Worm (Caenorhabditis elegans) whole organism, mixed stage, embryonic: Measurements from ENCODE around the gene T10D4.6.

ENCODE experiments used
- M03D4.4 ChIP-seq: sonication (generic microtip); optimal IDR thresholded peaks from 2 replicates; lab custom pipeline; 2017; ENCODE audit warnings: mild to moderate bottlenecking, missing genetic modification characterization, missing compliant biosample characterization
- blmp-1 ChIP-seq: fragments of 150-350 bp; optimal IDR thresholded peaks from 2 replicates; lab custom pipeline; 2014; ENCODE audit warnings: missing biosample characterization, missing genetic modification characterization
- ceh-39 ChIP-seq: fragments of 150-350 bp; optimal IDR thresholded peaks from 2 replicates; lab custom pipeline; 2014; ENCODE audit warnings: missing biosample characterization, missing genetic modification characterization
- ceh-43 ChIP-seq: fragments of 200-800 bp; sonication (Bioruptor generic); optimal IDR thresholded peaks from 2 replicates; lab custom pipeline; 2018; ENCODE audit warnings: mild to moderate bottlenecking, missing genetic modification characterization, moderate library complexity, missing compliant biosample characterization
- ceh-83 ChIP-seq: fragments of 200-800 bp; sonication (Bioruptor generic); optimal IDR thresholded peaks from 2 replicates; lab custom pipeline; 2018; ENCODE audit warnings: mild to moderate bottlenecking, missing genetic modification characterization, missing compliant biosample characterization
- ces-1 ChIP-seq: fragments of 150-350 bp; optimal IDR thresholded peaks from 2 replicates; lab custom pipeline; 2014; ENCODE audit warnings: missing biosample characterization, missing genetic modification reagents, missing genetic modification characterization
- cnd-1 ChIP-seq: fragments of 200-800 bp; sonication (Bioruptor generic); optimal IDR thresholded peaks from 2 replicates; lab custom pipeline; 2018; ENCODE audit warnings: mild to moderate bottlenecking, missing genetic modification characterization, missing compliant biosample characterization
- drap-1 ChIP-seq: fragments of 200-800 bp; sonication (Bioruptor generic); optimal IDR thresholded peaks from 3 replicates; lab custom pipeline; 2018; ENCODE audit warnings: mild to moderate bottlenecking, missing genetic modification characterization, missing compliant biosample characterization
- elt-1 ChIP-seq: sonication (generic microtip); optimal IDR thresholded peaks from 2 replicates; lab custom pipeline; 2017; ENCODE audit warnings: missing genetic modification characterization, mild to moderate bottlenecking, missing compliant biosample characterization, antibody characterized with exemption, moderate library complexity, borderline replicate concordance; ENCODE audit not compliant: insufficient read depth
- elt-3 ChIP-seq: fragments of 150-350 bp; optimal IDR thresholded peaks from 2 replicates; lab custom pipeline; 2014; ENCODE audit warnings: missing biosample characterization, missing genetic modification characterization
- flh-1 ChIP-seq: fragments of 200-800 bp; sonication (Bioruptor generic); optimal IDR thresholded peaks from 2 replicates; lab custom pipeline; 2018; ENCODE audit warnings: mild to moderate bottlenecking, missing genetic modification characterization, moderate library complexity, missing compliant biosample characterization
- ham-2 ChIP-seq: fragments of 200-800 bp; sonication (Bioruptor generic); optimal IDR thresholded peaks from 2 replicates; lab custom pipeline; 2018; ENCODE audit warnings: mild to moderate bottlenecking, missing genetic modification characterization, missing compliant biosample characterization
- hlh-1 ChIP-seq: fragments of 150-350 bp; optimal IDR thresholded peaks from 2 replicates; lab custom pipeline; 2014; ENCODE audit warnings: missing biosample characterization, missing genetic modification reagents, missing genetic modification characterization
- lin-13 ChIP-seq: fragments of 150-350 bp; optimal IDR thresholded peaks from 2 replicates; lab custom pipeline; 2014; ENCODE audit warnings: missing biosample characterization, missing genetic modification characterization
- lin-32 ChIP-seq: fragments of 200-800 bp; sonication (Bioruptor generic); optimal IDR thresholded peaks from 2 replicates; lab custom pipeline; 2018; ENCODE audit warnings: mild to moderate bottlenecking, missing genetic modification characterization, missing compliant biosample characterization
- lsy-2 ChIP-seq: fragments of 150-350 bp; optimal IDR thresholded peaks from 2 replicates; lab custom pipeline; 2014; ENCODE audit warnings: missing biosample characterization, missing genetic modification characterization
- mab-5 ChIP-seq: fragments of 150-350 bp; optimal IDR thresholded peaks from 2 replicates; lab custom pipeline; 2014; ENCODE audit warnings: missing biosample characterization, missing genetic modification characterization
- mep-1 ChIP-seq: fragments of 150-350 bp; optimal IDR thresholded peaks from 2 replicates; lab custom pipeline; 2017; ENCODE audit warnings: missing biosample characterization, missing genetic modification reagents, missing genetic modification characterization, inconsistent platforms
- mls-2 ChIP-seq: sonication (generic microtip); optimal IDR thresholded peaks from 2 replicates; lab custom pipeline; 2016; ENCODE audit warnings: mild to moderate bottlenecking, missing genetic modification characterization, moderate library complexity, missing compliant biosample characterization
- nhr-12 ChIP-seq: fragments of 150-350 bp; optimal IDR thresholded peaks from 2 replicates; lab custom pipeline; 2014; ENCODE audit warnings: missing biosample characterization, missing genetic modification characterization
- nhr-2 ChIP-seq: fragments of 150-350 bp; optimal IDR thresholded peaks from 2 replicates; lab custom pipeline; 2014; ENCODE audit warnings: missing biosample characterization, missing genetic modification characterization
- nhr-237 ChIP-seq: fragments of 150-350 bp; optimal IDR thresholded peaks from 2 replicates; lab custom pipeline; 2014; ENCODE audit warnings: missing biosample characterization, missing genetic modification characterization
- nhr-28 ChIP-seq: fragments of 150-350 bp; optimal IDR thresholded peaks from 2 replicates; lab custom pipeline; 2014; ENCODE audit warnings: missing biosample characterization, missing genetic modification characterization
- nhr-76 ChIP-seq: sonication (generic microtip); optimal IDR thresholded peaks from 2 replicates; lab custom pipeline; 2017; ENCODE audit warnings: missing biosample characterization, missing genetic modification characterization
- pha-4 ChIP-seq: fragments of 150-350 bp; optimal IDR thresholded peaks from 2 replicates; lab custom pipeline; 2018; ENCODE audit warnings: missing biosample characterization, missing genetic modification reagents, missing genetic modification characterization
- sem-2 ChIP-seq: fragments of 200-800 bp; sonication (Bioruptor generic); optimal IDR thresholded peaks from 2 replicates; lab custom pipeline; 2018; ENCODE audit warnings: mild to moderate bottlenecking, missing genetic modification characterization, missing compliant biosample characterization
- snpc-4 ChIP-seq: fragments of 150-350 bp; optimal IDR thresholded peaks from 2 replicates; lab custom pipeline; 2014; ENCODE audit warnings: missing biosample characterization, missing genetic modification characterization
- sptf-1 ChIP-seq: sonication (generic microtip); optimal IDR thresholded peaks from 2 replicates; lab custom pipeline; 2017; ENCODE audit warnings: mild to moderate bottlenecking, missing genetic modification characterization, moderate library complexity, missing compliant biosample characterization
- tbx-8 ChIP-seq: fragments of 200-800 bp; sonication (Bioruptor generic); optimal IDR thresholded peaks from 2 replicates; lab custom pipeline; 2018; ENCODE audit warnings: mild to moderate bottlenecking, missing genetic modification characterization, moderate library complexity, missing compliant biosample characterization
- unc-120 ChIP-seq: sonication (generic microtip); optimal IDR thresholded peaks from 2 replicates; lab custom pipeline; 2017; ENCODE audit warnings: missing genetic modification characterization, missing compliant biosample characterization; ENCODE audit not compliant: poor library complexity, severe bottlenecking
- unc-62 ChIP-seq: fragments of 150-350 bp; optimal IDR thresholded peaks from 2 replicates; lab custom pipeline; 2014; ENCODE audit warnings: missing biosample characterization, missing genetic modification reagents, missing genetic modification characterization
- zip-8 ChIP-seq: fragments of 150-350 bp; optimal IDR thresholded peaks from 2 replicates; lab custom pipeline; 2014; ENCODE audit warnings: missing biosample characterization, missing genetic modification characterization
- ztf-11 ChIP-seq: fragments of 150-350 bp; optimal IDR thresholded peaks from 2 replicates; lab custom pipeline; 2014; ENCODE audit warnings: missing biosample characterization, missing genetic modification characterization

Gene T10D4.6

DNA sequence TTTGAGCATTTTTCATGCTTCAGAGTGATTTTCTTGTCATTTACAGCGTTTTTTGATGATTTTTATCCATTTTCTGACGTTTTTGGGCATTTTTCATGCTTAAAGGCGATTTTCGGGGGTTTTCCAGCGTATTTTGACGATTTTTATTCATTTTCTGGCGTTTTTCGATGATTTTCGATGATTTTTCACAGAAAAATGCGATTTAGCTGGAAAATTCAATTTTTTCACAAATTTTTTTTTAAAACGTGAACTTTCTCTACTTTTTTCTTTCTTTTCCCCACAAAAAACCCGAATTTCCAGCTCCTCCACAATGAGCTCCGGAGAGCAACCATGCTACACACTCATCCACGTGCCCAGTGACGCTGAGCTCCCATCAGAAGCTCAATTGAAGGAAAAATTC, 40.6 kb upstream of the T10D4.6 start, which contains the start of gene copb-1:
Gene copb-1, plus strand, starts transcription at position 301 of the 400 bp plus-strand sequence.
- no peak for TF ChIP-seq nhr-76 (tag; lab: Kevin White, UChicago)
- TF ChIP-seq hlh-1 (tag; lab: Kevin White, UChicago) = no peak
- TF ChIP-seq ceh-83 (GFP tag; lab: Kevin White, UChicago) = no peak

DNA sequence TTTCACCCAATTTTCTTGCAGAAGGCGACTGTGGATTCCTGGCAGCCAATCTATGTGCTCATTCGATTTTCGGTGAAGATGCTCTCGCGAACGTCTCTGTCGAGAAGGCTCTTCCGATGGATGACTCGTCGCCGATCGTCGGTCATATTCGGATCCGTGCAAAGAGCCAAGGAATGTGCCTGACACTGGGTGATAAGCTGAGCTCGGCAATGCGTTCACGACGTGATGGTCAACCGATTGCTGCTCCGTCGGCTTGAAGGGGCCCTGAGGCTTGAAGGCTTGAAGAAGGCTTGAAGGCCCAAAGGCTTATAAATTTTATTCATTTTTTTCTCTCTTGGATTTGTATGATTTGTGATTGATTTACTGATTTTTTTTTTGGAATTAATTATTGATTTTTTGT, 32.0 kb upstream of the T10D4.6 start:
- TF ChIP-seq pha-4 (tag; lab: Kevin White, UChicago) = no peak

DNA sequence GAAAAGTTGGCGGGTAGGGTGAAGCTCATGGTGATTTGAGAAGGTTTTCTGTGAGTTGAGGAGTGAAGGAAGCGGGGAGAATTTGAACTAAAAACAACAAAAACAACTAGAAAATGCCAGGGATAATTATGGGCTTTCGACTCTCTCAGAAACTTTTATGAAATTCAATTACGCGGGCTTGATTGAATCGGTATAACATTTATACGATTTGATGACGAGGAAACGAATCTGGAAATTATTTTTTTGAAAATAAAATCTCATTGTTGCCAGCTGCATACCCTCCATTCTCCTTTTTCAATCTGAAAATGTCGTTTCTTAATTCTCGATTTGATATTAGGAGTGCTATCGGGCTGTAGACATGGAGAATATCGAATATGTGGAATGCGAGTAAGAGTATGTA, 27.9 kb upstream of the T10D4.6 start, which contains the start of gene srg-21:
Gene srg-21, minus strand, starts transcription at position 101 of the 400 bp plus-strand sequence.
- TF ChIP-seq M03D4.4 (tag; lab: Kevin White, UChicago) (no peak), ces-1 (GFP tag; lab: Kevin White, UChicago) (no peak), lin-32 (GFP tag; lab: Kevin White, UChicago) (no peak), zip-8 (tag; lab: Kevin White, UChicago) (no peak), cnd-1 (no peak), nhr-2 (tag; lab: Kevin White, UChicago) (no peak), nhr-12 (tag; lab: Kevin White, UChicago) (no peak), elt-3 (tag; lab: Kevin White, UChicago) (no peak), drap-1 (GFP tag; lab: Kevin White, UChicago) (no peak), mls-2 (tag; lab: Kevin White, UChicago) (no peak), nhr-237 (tag; lab: Kevin White, UChicago) (no peak), mep-1 (no peak), nhr-28 (tag; lab: Kevin White, UChicago) (no peak), sptf-1 (tag; lab: Kevin White, UChicago) (no peak), ztf-11 (tag; lab: Kevin White, UChicago) (no peak), mab-5 (no peak), sem-2 (no peak), ceh-43 (GFP tag; lab: Kevin White, UChicago) (no peak), ham-2 (GFP tag; lab: Kevin White, UChicago) (no peak)

DNA sequence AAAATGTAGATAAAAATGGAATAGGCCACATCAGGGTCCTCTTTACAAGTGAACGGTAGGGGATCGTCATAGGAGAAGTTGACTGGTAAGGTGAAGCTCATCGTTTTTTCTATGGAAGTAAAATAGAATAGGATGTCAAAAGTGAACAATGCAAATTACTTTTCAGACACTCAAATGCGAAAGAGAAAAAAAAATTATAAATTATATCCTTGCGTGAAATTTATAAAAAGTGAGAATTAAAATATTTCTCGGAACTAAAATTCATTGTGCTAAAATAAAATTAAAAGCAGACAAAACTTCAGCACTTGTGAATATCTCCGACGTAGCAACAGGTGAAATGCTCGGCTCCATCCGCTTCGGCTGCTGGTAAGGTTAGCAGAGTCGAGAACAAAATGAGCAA, 25.8 kb upstream of the T10D4.6 start, which contains the start of gene srg-22:
Gene srg-22, minus strand, starts transcription at position 101 of the 400 bp plus-strand sequence.
- TF ChIP-seq snpc-4 (tag; lab: Kevin White, UChicago) (no peak), elt-3 (tag; lab: Kevin White, UChicago) (no peak), elt-1 (tag; lab: Kevin White, UChicago) (no peak), ham-2 (GFP tag; lab: Kevin White, UChicago) (no peak), drap-1 (GFP tag; lab: Kevin White, UChicago) (no peak), lsy-2 (no peak), ceh-43 (GFP tag; lab: Kevin White, UChicago) (no peak), nhr-2 (tag; lab: Kevin White, UChicago) (no peak), hlh-1 (tag; lab: Kevin White, UChicago) (no peak), flh-1 (GFP tag; lab: Kevin White, UChicago) (no peak), nhr-28 (tag; lab: Kevin White, UChicago) (no peak), sptf-1 (tag; lab: Kevin White, UChicago) (no peak), mep-1 (no peak), ceh-39 (tag; lab: Kevin White, UChicago) (no peak), pha-4 (tag; lab: Kevin White, UChicago) (no peak), M03D4.4 (tag; lab: Kevin White, UChicago) (no peak), lin-13 (tag; lab: Kevin White, UChicago) (no peak), blmp-1 (tag; lab: Kevin White, UChicago) (no peak), unc-62 (GFP tag; lab: Kevin White, UChicago) (no peak), tbx-8 (GFP tag; lab: Kevin White, UChicago) (no peak)

DNA sequence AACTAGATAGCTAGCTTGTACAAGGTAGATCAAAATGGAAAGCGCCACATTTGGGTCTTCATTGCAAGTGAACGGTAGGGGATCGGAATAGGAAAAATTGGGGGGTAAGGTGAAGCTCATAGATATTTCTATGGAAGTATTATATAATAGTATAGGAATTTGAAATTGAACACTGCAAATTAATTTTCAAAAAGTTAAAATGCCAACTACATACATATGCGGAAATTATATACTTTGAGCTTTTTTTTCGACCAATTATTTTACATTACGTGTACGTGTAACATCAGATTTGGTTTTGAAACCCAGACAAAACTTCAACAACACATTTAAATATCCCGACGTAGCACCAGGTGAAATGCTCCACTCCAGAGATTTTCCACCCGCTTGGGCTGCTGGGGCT, 23.1 kb upstream of the T10D4.6 start, which contains the start of gene srg-23:
Gene srg-23, minus strand, starts transcription at position 101 of the 400 bp plus-strand sequence.
- no peak for TF ChIP-seq ceh-83 (GFP tag; lab: Kevin White, UChicago)
- no peak for TF ChIP-seq nhr-237 (tag; lab: Kevin White, UChicago)
- no peak for TF ChIP-seq tbx-8 (GFP tag; lab: Kevin White, UChicago)
- no peak for TF ChIP-seq sptf-1 (tag; lab: Kevin White, UChicago)
- no peak for TF ChIP-seq elt-3 (tag; lab: Kevin White, UChicago)
- TF ChIP-seq ceh-39 (tag; lab: Kevin White, UChicago) = no peak
- no peak for TF ChIP-seq zip-8 (tag; lab: Kevin White, UChicago)
- TF ChIP-seq ceh-43 (GFP tag; lab: Kevin White, UChicago) = no peak
- no peak for TF ChIP-seq mab-5
- TF ChIP-seq lin-13 (tag; lab: Kevin White, UChicago) = no peak
- no peak for TF ChIP-seq unc-120
- no peak for TF ChIP-seq ztf-11 (tag; lab: Kevin White, UChicago)
